Worm (Caenorhabditis elegans): Measurements from ENCODE around the gene srd-15.

The srd-15 gene

DNA sequence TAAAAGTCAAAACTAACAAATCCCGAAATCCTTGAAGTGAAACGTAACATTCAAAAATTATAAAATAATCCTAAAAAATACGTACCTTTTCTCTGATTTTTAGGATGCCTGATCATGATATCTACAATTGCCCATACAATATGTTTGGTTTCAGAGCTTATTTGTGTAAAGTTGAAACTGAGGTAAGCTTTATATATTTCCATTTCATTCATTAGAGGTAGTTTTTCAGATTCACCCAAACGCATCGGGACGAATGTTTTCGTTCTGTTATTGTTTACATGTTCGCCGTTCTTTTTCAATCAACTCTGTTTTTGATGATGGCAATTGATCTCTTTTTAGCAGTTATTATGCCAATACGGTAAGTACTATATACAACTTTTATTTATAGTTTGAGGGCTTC lies 21.9 kb upstream of the srd-15 start:
- TF ChIP-seq drap-1 (GFP tag; optimal IDR thresholded peaks at IDR 0.05) (no peak), lin-32 (GFP tag; optimal IDR thresholded peaks at IDR 0.05) (no peak), mep-1 (tag; optimal IDR thresholded peaks at IDR 0.05) (no peak), sptf-1 (tag; optimal IDR thresholded peaks at IDR 0.05) (no peak)

DNA sequence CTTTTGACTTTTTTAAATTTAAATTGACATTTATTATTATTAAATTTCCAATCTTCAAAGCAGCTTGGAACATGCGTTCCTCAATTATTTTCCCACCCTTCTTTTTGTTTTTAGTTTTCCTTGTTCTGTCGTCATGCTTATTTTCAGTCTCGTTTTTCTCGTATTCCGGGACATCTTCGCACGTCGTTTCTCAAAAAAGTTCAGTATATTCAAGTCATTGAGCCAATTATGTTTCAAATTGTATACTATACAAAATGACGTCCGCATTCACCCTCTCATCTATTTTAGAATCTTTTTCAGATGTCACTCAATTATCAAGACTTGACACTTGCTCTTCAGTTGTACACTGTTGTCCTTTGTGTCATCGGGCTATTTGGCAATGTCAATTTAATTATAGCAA lies 21.2 kb upstream of the srd-15 start, which contains the start of gene srsx-17:
srsx-17 (plus strand) TSS at position 301 of the 400 bp plus-strand sequence.
- TF ChIP-seq unc-62 (GFP tag; optimal IDR thresholded peaks at IDR 0.05) (no peak), lin-13 (tag; optimal IDR thresholded peaks at IDR 0.05) (no peak), hlh-1 (tag; optimal IDR thresholded peaks at IDR 0.05) (no peak), mab-5 (tag; optimal IDR thresholded peaks at IDR 0.05) (no peak), drap-1 (GFP tag; optimal IDR thresholded peaks at IDR 0.05) (no peak), lin-32 (GFP tag; optimal IDR thresholded peaks at IDR 0.05) (no peak), pha-4 (tag; optimal IDR thresholded peaks at IDR 0.05) (no peak), nhr-76 (tag; optimal IDR thresholded peaks at IDR 0.05) (no peak), unc-39 (tag; optimal IDR thresholded peaks at IDR 0.05) (no peak), nhr-28 (tag; optimal IDR thresholded peaks at IDR 0.05) (no peak), ces-1 (GFP tag; optimal IDR thresholded peaks at IDR 0.05) (no peak), ceh-83 (GFP tag; optimal IDR thresholded peaks at IDR 0.05) (no peak)

DNA sequence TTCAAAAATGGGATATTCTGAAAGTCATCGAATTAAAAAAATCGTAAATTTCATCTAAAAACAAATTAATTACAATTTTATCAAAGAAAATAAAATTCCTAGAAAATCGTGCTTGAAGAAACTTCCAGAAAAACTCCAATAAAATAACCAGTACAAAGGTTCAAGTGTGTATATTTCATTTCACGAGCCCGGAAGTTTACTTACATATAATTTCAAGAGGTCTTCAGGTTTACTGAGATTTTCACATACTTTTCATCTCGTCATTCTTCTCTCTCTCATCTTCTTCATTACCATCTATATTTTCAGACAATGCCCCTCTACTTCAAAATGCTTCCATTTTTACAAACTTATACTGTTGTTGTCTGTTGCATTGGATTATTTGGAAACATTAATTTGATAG lies 16.1 kb upstream of the srd-15 start, which contains the start of gene srsx-18:
srsx-18 (plus strand) TSS at position 301 of the 400 bp plus-strand sequence.
- TF ChIP-seq hlh-1 (tag; optimal IDR thresholded peaks at IDR 0.05) = no peak
- no peak for TF ChIP-seq flh-1 (GFP tag; optimal IDR thresholded peaks at IDR 0.05)
- no peak for TF ChIP-seq nhr-12 (tag; optimal IDR thresholded peaks at IDR 0.05)
- TF ChIP-seq mls-2 (tag; optimal IDR thresholded peaks at IDR 0.05) = no peak

DNA sequence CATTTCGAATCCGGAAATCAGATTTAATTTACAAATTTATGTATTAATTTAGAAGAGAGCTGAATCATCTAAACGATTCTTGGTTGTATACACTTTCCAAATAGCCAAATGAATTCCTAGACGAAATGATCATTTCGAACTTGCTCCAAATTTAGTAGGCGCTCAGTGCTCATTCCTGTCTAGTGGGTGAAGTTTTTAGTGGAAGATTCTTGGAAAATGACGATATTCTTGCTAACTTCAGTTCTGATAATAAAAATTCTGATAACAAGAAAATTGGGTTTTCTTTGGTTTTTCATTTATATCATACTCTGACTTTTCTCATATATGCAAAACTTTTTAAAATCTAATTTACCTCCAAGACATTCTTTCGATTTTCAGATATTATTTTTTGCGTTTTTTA lies 15.6 kb upstream of the srd-15 start:
- no peak for TF ChIP-seq ces-1 (GFP tag; optimal IDR thresholded peaks at IDR 0.05)
- no peak for TF ChIP-seq sptf-1 (tag; optimal IDR thresholded peaks at IDR 0.05)
- no peak for TF ChIP-seq nhr-12 (tag; optimal IDR thresholded peaks at IDR 0.05)
- TF ChIP-seq ham-2 (GFP tag; optimal IDR thresholded peaks at IDR 0.05) = no peak
- TF ChIP-seq nhr-237 (tag; optimal IDR thresholded peaks at IDR 0.05) = no peak
- no peak for TF ChIP-seq tbx-8 (GFP tag; optimal IDR thresholded peaks at IDR 0.05)
- TF ChIP-seq elt-3 (tag; optimal IDR thresholded peaks at IDR 0.05) = no peak
- TF ChIP-seq elt-1 (tag; optimal IDR thresholded peaks at IDR 0.05; ENCODE audit: borderline replicate concordance, insufficient read depth) = no peak
- no peak for TF ChIP-seq ztf-11 (tag; optimal IDR thresholded peaks at IDR 0.05)
- no peak for TF ChIP-seq nhr-28 (tag; optimal IDR thresholded peaks at IDR 0.05)
- TF ChIP-seq zip-8 (tag; optimal IDR thresholded peaks at IDR 0.05) = no peak
- TF ChIP-seq cnd-1 (tag; optimal IDR thresholded peaks at IDR 0.05) = no peak
- no peak for TF ChIP-seq unc-62 (GFP tag; optimal IDR thresholded peaks at IDR 0.05)
- no peak for TF ChIP-seq sem-2 (GFP tag; optimal IDR thresholded peaks at IDR 0.05)
- no peak for TF ChIP-seq mep-1 (tag; optimal IDR thresholded peaks at IDR 0.05)

DNA sequence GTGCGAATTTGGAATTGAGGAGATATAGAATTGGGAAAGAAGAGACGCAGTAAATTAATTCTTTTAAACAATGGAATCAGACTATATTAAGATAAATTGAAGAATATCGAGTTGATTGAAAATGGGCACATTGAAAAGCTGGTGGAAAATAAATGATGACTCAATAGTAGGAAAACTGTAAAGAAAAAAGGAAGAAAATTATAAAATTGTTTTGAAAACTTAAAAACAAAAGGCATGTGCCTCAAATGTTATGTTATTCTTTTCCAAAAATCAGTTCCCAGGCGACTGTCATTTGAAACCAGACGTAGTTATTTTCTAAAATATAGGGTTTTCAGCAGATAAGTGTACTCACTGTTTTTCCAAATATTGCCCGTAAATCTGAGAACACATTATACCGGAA lies 13.7 kb upstream of the srd-15 start, which contains the start of gene C04E6.12:
C04E6.12 (minus strand) TSS at position 101 of the 400 bp plus-strand sequence.
- TF ChIP-seq mls-2 (tag; optimal IDR thresholded peaks at IDR 0.05) = no peak

DNA sequence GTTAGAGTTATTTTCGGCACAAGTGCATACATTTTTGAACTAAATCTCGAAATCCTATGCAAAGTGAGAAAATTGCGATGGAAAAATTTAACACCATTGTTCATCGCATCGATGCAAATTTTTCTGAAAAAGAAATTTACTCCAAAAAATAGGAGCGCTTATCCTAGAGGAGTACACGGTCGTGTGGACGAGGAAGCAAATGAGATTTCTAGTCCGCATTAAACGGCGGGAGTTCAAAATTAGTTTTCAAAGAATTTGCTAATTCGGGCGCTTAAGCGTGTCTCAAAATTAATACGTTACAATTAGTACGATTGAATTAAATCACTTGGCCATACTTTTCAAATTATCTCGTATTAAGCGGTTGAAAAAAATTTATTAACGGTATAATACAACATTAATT lies 11.6 kb upstream of the srd-15 start, which contains the start of gene lrpr-1:
lrpr-1 (minus strand) TSS at position 185 of the 400 bp plus-strand sequence.
- TF ChIP-seq nhr-237 (tag; optimal IDR thresholded peaks at IDR 0.05) = peak; percentile 15
- no peak for TF ChIP-seq unc-39 (tag; optimal IDR thresholded peaks at IDR 0.05)
- TF ChIP-seq mep-1 (tag; optimal IDR thresholded peaks at IDR 0.05) = peak; percentile 30

DNA sequence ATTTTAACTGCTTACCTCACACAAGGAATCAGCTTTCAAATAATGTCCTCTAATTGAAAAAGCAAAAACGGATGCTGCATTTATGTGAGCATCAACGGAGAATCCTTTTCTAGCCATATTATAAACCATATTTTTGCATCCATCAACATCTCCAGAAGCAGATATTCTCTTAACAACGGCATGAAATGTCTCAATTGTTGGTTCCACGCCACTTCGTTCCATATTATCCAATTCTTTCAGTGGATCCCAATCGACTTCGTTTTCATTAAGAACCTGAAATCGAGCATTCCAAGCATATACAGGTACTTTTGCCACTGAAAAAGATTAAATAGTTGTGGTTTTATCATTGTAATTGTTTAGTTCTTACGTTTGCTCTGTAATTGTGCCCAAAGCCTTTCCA lies 10.7 kb upstream of the srd-15 start:
- no peak for TF ChIP-seq nhr-237 (tag; optimal IDR thresholded peaks at IDR 0.05)
- no peak for TF ChIP-seq nhr-12 (tag; optimal IDR thresholded peaks at IDR 0.05)
- no peak for TF ChIP-seq unc-120 (tag; optimal IDR thresholded peaks at IDR 0.05; ENCODE audit: poor library complexity, severe bottlenecking)
- no peak for TF ChIP-seq nhr-76 (tag; optimal IDR thresholded peaks at IDR 0.05)
- no peak for TF ChIP-seq M03D4.4 (tag; optimal IDR thresholded peaks at IDR 0.05)
- TF ChIP-seq bed-3 (GFP tag; optimal IDR thresholded peaks at IDR 0.05) = no peak
- TF ChIP-seq snpc-4 (tag; optimal IDR thresholded peaks at IDR 0.05) = no peak
- TF ChIP-seq ztf-11 (tag; optimal IDR thresholded peaks at IDR 0.05) = no peak
- TF ChIP-seq mab-5 (tag; optimal IDR thresholded peaks at IDR 0.05) = no peak
- TF ChIP-seq ham-2 (GFP tag; optimal IDR thresholded peaks at IDR 0.05) = no peak

Data from whole organism, mixed stage, embryonic.